Worm (Caenorhabditis elegans) whole organism, mixed stage, embryonic: ENCODE results near the gene emb-4.

Experiments used
- M03D4.4 ChIP-seq: sonication (generic microtip); optimal IDR thresholded peaks from 2 replicates; lab custom pipeline; 2017; ENCODE audit warnings: mild to moderate bottlenecking, missing genetic modification characterization, missing compliant biosample characterization
- bed-3 ChIP-seq: fragments of 200-800 bp; sonication (Bioruptor generic); optimal IDR thresholded peaks from 3 replicates; lab custom pipeline; 2018; ENCODE audit warnings: mild to moderate bottlenecking, missing genetic modification characterization, moderate library complexity, missing compliant biosample characterization
- blmp-1 ChIP-seq: fragments of 150-350 bp; optimal IDR thresholded peaks from 2 replicates; lab custom pipeline; 2014; ENCODE audit warnings: missing biosample characterization, missing genetic modification characterization
- ceh-43 ChIP-seq: fragments of 200-800 bp; sonication (Bioruptor generic); optimal IDR thresholded peaks from 2 replicates; lab custom pipeline; 2018; ENCODE audit warnings: mild to moderate bottlenecking, missing genetic modification characterization, moderate library complexity, missing compliant biosample characterization
- ceh-83 ChIP-seq: fragments of 200-800 bp; sonication (Bioruptor generic); optimal IDR thresholded peaks from 2 replicates; lab custom pipeline; 2018; ENCODE audit warnings: mild to moderate bottlenecking, missing genetic modification characterization, missing compliant biosample characterization
- ces-1 ChIP-seq: fragments of 150-350 bp; optimal IDR thresholded peaks from 2 replicates; lab custom pipeline; 2014; ENCODE audit warnings: missing biosample characterization, missing genetic modification reagents, missing genetic modification characterization
- cnd-1 ChIP-seq: fragments of 200-800 bp; sonication (Bioruptor generic); optimal IDR thresholded peaks from 2 replicates; lab custom pipeline; 2018; ENCODE audit warnings: mild to moderate bottlenecking, missing genetic modification characterization, missing compliant biosample characterization
- drap-1 ChIP-seq: fragments of 200-800 bp; sonication (Bioruptor generic); optimal IDR thresholded peaks from 3 replicates; lab custom pipeline; 2018; ENCODE audit warnings: mild to moderate bottlenecking, missing genetic modification characterization, missing compliant biosample characterization
- elt-3 ChIP-seq: fragments of 150-350 bp; optimal IDR thresholded peaks from 2 replicates; lab custom pipeline; 2014; ENCODE audit warnings: missing biosample characterization, missing genetic modification characterization
- ham-2 ChIP-seq: fragments of 200-800 bp; sonication (Bioruptor generic); optimal IDR thresholded peaks from 2 replicates; lab custom pipeline; 2018; ENCODE audit warnings: mild to moderate bottlenecking, missing genetic modification characterization, missing compliant biosample characterization
- hlh-1 ChIP-seq: fragments of 150-350 bp; optimal IDR thresholded peaks from 2 replicates; lab custom pipeline; 2014; ENCODE audit warnings: missing biosample characterization, missing genetic modification reagents, missing genetic modification characterization
- lin-13 ChIP-seq: fragments of 150-350 bp; optimal IDR thresholded peaks from 2 replicates; lab custom pipeline; 2014; ENCODE audit warnings: missing biosample characterization, missing genetic modification characterization
- lin-32 ChIP-seq: fragments of 200-800 bp; sonication (Bioruptor generic); optimal IDR thresholded peaks from 2 replicates; lab custom pipeline; 2018; ENCODE audit warnings: mild to moderate bottlenecking, missing genetic modification characterization, missing compliant biosample characterization
- lsy-2 ChIP-seq: fragments of 150-350 bp; optimal IDR thresholded peaks from 2 replicates; lab custom pipeline; 2014; ENCODE audit warnings: missing biosample characterization, missing genetic modification characterization
- mab-5 ChIP-seq: fragments of 150-350 bp; optimal IDR thresholded peaks from 2 replicates; lab custom pipeline; 2014; ENCODE audit warnings: missing biosample characterization, missing genetic modification characterization
- mep-1 ChIP-seq: fragments of 150-350 bp; optimal IDR thresholded peaks from 2 replicates; lab custom pipeline; 2017; ENCODE audit warnings: missing biosample characterization, missing genetic modification reagents, missing genetic modification characterization, inconsistent platforms
- mls-2 ChIP-seq: sonication (generic microtip); optimal IDR thresholded peaks from 2 replicates; lab custom pipeline; 2016; ENCODE audit warnings: mild to moderate bottlenecking, missing genetic modification characterization, moderate library complexity, missing compliant biosample characterization
- nhr-12 ChIP-seq: fragments of 150-350 bp; optimal IDR thresholded peaks from 2 replicates; lab custom pipeline; 2014; ENCODE audit warnings: missing biosample characterization, missing genetic modification characterization
- nhr-2 ChIP-seq: fragments of 150-350 bp; optimal IDR thresholded peaks from 2 replicates; lab custom pipeline; 2014; ENCODE audit warnings: missing biosample characterization, missing genetic modification characterization
- nhr-237 ChIP-seq: fragments of 150-350 bp; optimal IDR thresholded peaks from 2 replicates; lab custom pipeline; 2014; ENCODE audit warnings: missing biosample characterization, missing genetic modification characterization
- nhr-28 ChIP-seq: fragments of 150-350 bp; optimal IDR thresholded peaks from 2 replicates; lab custom pipeline; 2014; ENCODE audit warnings: missing biosample characterization, missing genetic modification characterization
- nhr-76 ChIP-seq: sonication (generic microtip); optimal IDR thresholded peaks from 2 replicates; lab custom pipeline; 2017; ENCODE audit warnings: missing biosample characterization, missing genetic modification characterization
- pha-4 ChIP-seq: fragments of 150-350 bp; optimal IDR thresholded peaks from 2 replicates; lab custom pipeline; 2018; ENCODE audit warnings: missing biosample characterization, missing genetic modification reagents, missing genetic modification characterization
- sem-2 ChIP-seq: fragments of 200-800 bp; sonication (Bioruptor generic); optimal IDR thresholded peaks from 2 replicates; lab custom pipeline; 2018; ENCODE audit warnings: mild to moderate bottlenecking, missing genetic modification characterization, missing compliant biosample characterization
- snpc-4 ChIP-seq: fragments of 150-350 bp; optimal IDR thresholded peaks from 2 replicates; lab custom pipeline; 2014; ENCODE audit warnings: missing biosample characterization, missing genetic modification characterization
- sptf-1 ChIP-seq: sonication (generic microtip); optimal IDR thresholded peaks from 2 replicates; lab custom pipeline; 2017; ENCODE audit warnings: mild to moderate bottlenecking, missing genetic modification characterization, moderate library complexity, missing compliant biosample characterization
- tbx-8 ChIP-seq: fragments of 200-800 bp; sonication (Bioruptor generic); optimal IDR thresholded peaks from 2 replicates; lab custom pipeline; 2018; ENCODE audit warnings: mild to moderate bottlenecking, missing genetic modification characterization, moderate library complexity, missing compliant biosample characterization
- unc-120 ChIP-seq: sonication (generic microtip); optimal IDR thresholded peaks from 2 replicates; lab custom pipeline; 2017; ENCODE audit warnings: missing genetic modification characterization, missing compliant biosample characterization; ENCODE audit not compliant: poor library complexity, severe bottlenecking
- unc-39 ChIP-seq: fragments of 150-350 bp; optimal IDR thresholded peaks from 2 replicates; lab custom pipeline; 2014; ENCODE audit warnings: missing biosample characterization, missing genetic modification characterization
- unc-62 ChIP-seq: fragments of 150-350 bp; optimal IDR thresholded peaks from 2 replicates; lab custom pipeline; 2014; ENCODE audit warnings: missing biosample characterization, missing genetic modification reagents, missing genetic modification characterization
- zip-8 ChIP-seq: fragments of 150-350 bp; optimal IDR thresholded peaks from 2 replicates; lab custom pipeline; 2014; ENCODE audit warnings: missing biosample characterization, missing genetic modification characterization
- ztf-11 ChIP-seq: fragments of 150-350 bp; optimal IDR thresholded peaks from 2 replicates; lab custom pipeline; 2014; ENCODE audit warnings: missing biosample characterization, missing genetic modification characterization

emb-4 gene

ce11 chrV:18894924-18895388, at the start of gene emb-4:
TSS of gene emb-4 (minus strand) at chrV:18894974.
- TF ChIP-seq pha-4, result no peak
- TF ChIP-seq M03D4.4 (tag; lab: Kevin White, UChicago), result no peak
- TF ChIP-seq lin-13, result peak; percentile 36
- peak; percentile 24 for TF ChIP-seq ces-1 (GFP tag; lab: Kevin White, UChicago)
- TF ChIP-seq mep-1, result peak; percentile 32

DNA sequence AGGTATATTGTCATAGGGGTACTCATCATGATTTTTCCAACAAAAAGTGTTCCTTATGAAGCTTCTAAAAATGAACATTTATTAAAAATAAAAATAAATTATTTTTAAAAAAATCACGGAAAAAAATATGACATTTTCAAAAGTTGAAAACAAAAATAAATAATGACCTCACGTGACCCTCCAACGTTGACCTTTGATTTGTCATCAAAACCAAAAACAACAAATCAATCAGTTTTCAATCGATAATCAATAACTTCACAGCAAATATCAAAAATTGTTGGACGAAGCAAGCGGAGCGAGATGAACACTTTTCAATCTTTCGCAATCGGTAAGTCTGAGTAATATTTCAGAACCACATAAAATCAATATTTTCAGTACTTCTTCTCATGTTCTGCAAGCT, 45.6 kb upstream of the emb-4 start, which contains the start of gene Y80D3A.8:
TSS of gene Y80D3A.8 (plus strand) at position 301 of the 400 bp plus-strand sequence.
- TF ChIP-seq snpc-4 (tag; lab: Kevin White, UChicago) (no peak), nhr-237 (tag; lab: Kevin White, UChicago) (no peak), ham-2 (GFP tag; lab: Kevin White, UChicago) (no peak), mls-2 (tag; lab: Kevin White, UChicago) (no peak), mep-1 (no peak), nhr-76 (no peak), pha-4 (no peak), lin-32 (no peak), ceh-43 (GFP tag; lab: Kevin White, UChicago) (no peak), elt-3 (no peak), nhr-2 (no peak), hlh-1 (tag; lab: Kevin White, UChicago) (no peak), mab-5 (no peak), tbx-8 (no peak)
- TF ChIP-seq, all 35 proteins: peak for 0

DNA sequence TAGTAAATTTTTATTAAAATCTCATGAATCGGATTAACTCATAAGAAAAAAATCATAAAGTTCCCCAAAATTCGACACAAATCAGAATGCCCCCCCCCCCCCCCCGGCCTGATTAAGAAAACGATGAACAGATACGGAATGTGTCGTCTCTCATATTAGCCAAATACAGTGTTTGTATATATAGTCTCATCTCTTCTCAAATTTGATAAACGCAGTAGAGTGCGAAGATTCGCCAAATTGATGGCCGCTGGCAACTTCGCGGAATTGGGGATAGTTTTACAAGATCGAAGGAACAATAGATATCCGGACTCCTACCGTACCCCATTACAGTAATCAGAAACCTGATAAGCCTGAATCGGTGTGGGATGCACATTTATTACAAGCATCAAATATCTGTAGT, 42.8 kb upstream of the emb-4 start:
- TF ChIP-seq bed-3 (GFP tag; lab: Kevin White, UChicago), result no peak

- TF ChIP-seq ztf-11 (no peak), nhr-76 (no peak), lin-13 (no peak), unc-120 (no peak), sem-2 (GFP tag; lab: Kevin White, UChicago) (no peak), ceh-83 (GFP tag; lab: Kevin White, UChicago) (no peak), cnd-1 (tag; lab: Kevin White, UChicago) (no peak), lin-32 (no peak), pha-4 (no peak), nhr-28 (no peak), snpc-4 (tag; lab: Kevin White, UChicago) (no peak), sptf-1 (no peak), mep-1 (no peak), nhr-2 (no peak), nhr-12 (tag; lab: Kevin White, UChicago) (no peak), unc-39 (tag; lab: Kevin White, UChicago) (no peak), ces-1 (GFP tag; lab: Kevin White, UChicago) (no peak), zip-8 (tag; lab: Kevin White, UChicago) (no peak)
These were observed 39.8 kb upstream of the emb-4 start for ce11 chrV:18934539-18934938.

- TF ChIP-seq drap-1 (GFP tag; lab: Kevin White, UChicago), result no peak
- TF ChIP-seq mls-2 (tag; lab: Kevin White, UChicago), result no peak
- TF ChIP-seq nhr-237 (tag; lab: Kevin White, UChicago), result no peak
- TF ChIP-seq mep-1, result no peak
- no peak for TF ChIP-seq elt-3
- no peak for TF ChIP-seq ham-2 (GFP tag; lab: Kevin White, UChicago)
- TF ChIP-seq nhr-76, result no peak
- TF ChIP-seq unc-120, result no peak
- TF ChIP-seq blmp-1 (tag; lab: Kevin White, UChicago), result no peak
- TF ChIP-seq unc-62, result no peak
- TF ChIP-seq lsy-2 (tag; lab: Kevin White, UChicago), result no peak
- no peak for TF ChIP-seq nhr-12 (tag; lab: Kevin White, UChicago)
- TF ChIP-seq hlh-1 (tag; lab: Kevin White, UChicago), result no peak
These were observed 36.5 kb upstream of the emb-4 start, which contains the start of gene ptr-22 for ce11 chrV:18931279-18931678. TSS of gene ptr-22 (minus strand) at chrV:18931379.

ce11 chrV:18930748-18931147, 36.0 kb upstream of the emb-4 start:
- no peak for TF ChIP-seq M03D4.4 (tag; lab: Kevin White, UChicago)
- TF ChIP-seq hlh-1 (tag; lab: Kevin White, UChicago), result no peak
- no peak for TF ChIP-seq mab-5
- no peak for TF ChIP-seq nhr-12 (tag; lab: Kevin White, UChicago)
- TF ChIP-seq lin-32, result no peak
- no peak for TF ChIP-seq pha-4
- TF ChIP-seq nhr-237 (tag; lab: Kevin White, UChicago), result no peak
- TF ChIP-seq sptf-1, result no peak
- no peak for TF ChIP-seq unc-120
- no peak for TF ChIP-seq ztf-11
- TF ChIP-seq zip-8 (tag; lab: Kevin White, UChicago), result no peak
- TF ChIP-seq, all 35 proteins: peak for 0
